Fruit fly (Drosophila melanogaster) whole organism, prepupa: ENCODE measurements around the gene alpha-PheRS.

Source experiments
- CG10631 ChIP-seq: fragments of 200-800 bp; sonication (Bioruptor generic); optimal IDR thresholded peaks from 2 replicates; lab custom pipeline; 2016; ENCODE audit warnings: missing biosample characterization, missing genetic modification characterization
- CG10669 ChIP-seq: fragments of 200-800 bp; sonication (Bioruptor generic); optimal IDR thresholded peaks from 3 replicates; lab custom pipeline; 2018; ENCODE audit warnings: missing biosample characterization, mild to moderate bottlenecking, missing genetic modification characterization, moderate library complexity
- CG11294 ChIP-seq: fragments of 200-800 bp; sonication (Bioruptor generic); IDR thresholded peaks from 2 replicates; pipeline ENCODE4 v1.3.6; 2022; ENCODE audit warnings: missing biosample characterization, missing genetic modification characterization
- CG11762 ChIP-seq: fragments of 200-800 bp; sonication (Bioruptor generic); optimal IDR thresholded peaks from 3 replicates; lab custom pipeline; 2016; ENCODE audit warnings: missing biosample characterization, missing genetic modification characterization; ENCODE audit not compliant: insufficient read depth
- CG1621 ChIP-seq: fragments of 200-800 bp; sonication (Bioruptor generic); optimal IDR thresholded peaks from 3 replicates; lab custom pipeline; 2018; ENCODE audit warnings: missing biosample characterization, mild to moderate bottlenecking, missing genetic modification characterization
- CG16779 ChIP-seq: fragments of 200-800 bp; sonication (Bioruptor generic); optimal IDR thresholded peaks from 3 replicates; lab custom pipeline; 2017; ENCODE audit warnings: missing biosample characterization, mild to moderate bottlenecking, missing genetic modification characterization
- CG3032 ChIP-seq: fragments of 200-800 bp; optimal IDR thresholded peaks from 2 replicates; lab custom pipeline; 2019; ENCODE audit warnings: missing biosample characterization, mild to moderate bottlenecking, missing genetic modification characterization, moderate library complexity
- CG31627 ChIP-seq: fragments of 200-800 bp; sonication (Bioruptor generic); optimal IDR thresholded peaks from 3 replicates; lab custom pipeline; 2016; ENCODE audit warnings: missing biosample characterization, missing genetic modification characterization
- CG32006 ChIP-seq: fragments of 200-800 bp; sonication (Bioruptor generic); optimal IDR thresholded peaks from 3 replicates; lab custom pipeline; 2017; ENCODE audit warnings: missing biosample characterization, mild to moderate bottlenecking, missing genetic modification characterization
- CG34406 ChIP-seq: fragments of 200-800 bp; sonication (Bioruptor generic); optimal IDR thresholded peaks from 3 replicates; lab custom pipeline; 2016; ENCODE audit warnings: missing biosample characterization, missing genetic modification characterization
- CG6163 ChIP-seq: fragments of 200-800 bp; sonication (Bioruptor generic); IDR thresholded peaks from 3 replicates; pipeline ENCODE4 v1.3.6; 2022; ENCODE audit warnings: missing biosample characterization, missing genetic modification characterization
- CG6276 ChIP-seq: fragments of 200-800 bp; sonication (Bioruptor generic); optimal IDR thresholded peaks from 2 replicates; lab custom pipeline; 2017; ENCODE audit warnings: missing biosample characterization, mild to moderate bottlenecking, missing genetic modification characterization
- CG6792 ChIP-seq: fragments of 200-800 bp; sonication (Bioruptor generic); optimal IDR thresholded peaks from 3 replicates; lab custom pipeline; 2016; ENCODE audit warnings: missing biosample characterization, missing genetic modification characterization
- CG6808 ChIP-seq: fragments of 200-800 bp; sonication (Bioruptor generic); optimal IDR thresholded peaks from 3 replicates; lab custom pipeline; 2017; ENCODE audit warnings: missing biosample characterization, missing genetic modification characterization, mild to moderate bottlenecking, moderate library complexity, missing genetic modification reagents
- CG6854 ChIP-seq: fragments of 200-800 bp; sonication (Bioruptor generic); optimal IDR thresholded peaks from 2 replicates; lab custom pipeline; 2017; ENCODE audit warnings: missing biosample characterization, mild to moderate bottlenecking, missing genetic modification characterization
- CG7368 ChIP-seq: fragments of 200-800 bp; sonication (Bioruptor generic); optimal IDR thresholded peaks from 3 replicates; lab custom pipeline; 2016; ENCODE audit warnings: missing biosample characterization, missing genetic modification characterization
- CG8119 ChIP-seq: fragments of 200-800 bp; sonication (Bioruptor generic); IDR thresholded peaks from 3 replicates; pipeline ENCODE4 v1.3.6; 2022; ENCODE audit warnings: missing biosample characterization, missing genetic modification characterization
- CG8319 ChIP-seq: fragments of 200-800 bp; sonication (Bioruptor generic); optimal IDR thresholded peaks from 3 replicates; lab custom pipeline; 2016; ENCODE audit warnings: missing biosample characterization, missing genetic modification characterization
- CG8632 ChIP-seq: fragments of 200-800 bp; sonication (Bioruptor generic); optimal IDR thresholded peaks from 3 replicates; lab custom pipeline; 2016; ENCODE audit warnings: missing biosample characterization, missing genetic modification characterization
- CG9139 ChIP-seq: fragments of 200-800 bp; sonication (Bioruptor generic); optimal IDR thresholded peaks from 3 replicates; lab custom pipeline; 2017; ENCODE audit warnings: missing biosample characterization, mild to moderate bottlenecking, missing genetic modification characterization
- Eip75B ChIP-seq: fragments of 200-800 bp; sonication (Bioruptor generic); optimal IDR thresholded peaks from 3 replicates; lab custom pipeline; 2016; ENCODE audit warnings: missing biosample characterization, missing genetic modification characterization
- Eip78C ChIP-seq: fragments of 200-800 bp; sonication (Bioruptor generic); peaks from one replicate; lab custom pipeline; 2016; ENCODE audit warnings: missing biosample characterization, missing genetic modification characterization
- Eip93F ChIP-seq: fragments of 200-800 bp; sonication (Bioruptor generic); optimal IDR thresholded peaks from 2 replicates; lab custom pipeline; 2016; ENCODE audit warnings: missing biosample characterization, mild to moderate bottlenecking, missing genetic modification characterization
- Ets21C ChIP-seq: fragments of 200-800 bp; sonication (Bioruptor generic); optimal IDR thresholded peaks from 3 replicates; lab custom pipeline; 2016; ENCODE audit warnings: missing biosample characterization, missing genetic modification characterization
- Ets96B ChIP-seq: fragments of 200-800 bp; optimal IDR thresholded peaks from 2 replicates; lab custom pipeline; 2019; ENCODE audit warnings: missing biosample characterization, mild to moderate bottlenecking, missing genetic modification characterization, moderate library complexity
- Hr38 ChIP-seq: sonication (Bioruptor generic); optimal IDR thresholded peaks from 2 replicates; lab custom pipeline; 2016; ENCODE audit warnings: missing biosample characterization, missing genetic modification characterization
- Hr4 ChIP-seq: fragments of 200-800 bp; sonication (Bioruptor generic); optimal IDR thresholded peaks from 3 replicates; lab custom pipeline; 2016; ENCODE audit warnings: missing biosample characterization, missing genetic modification characterization
- Lpt ChIP-seq: fragments of 200-800 bp; sonication (Bioruptor generic); optimal IDR thresholded peaks from 3 replicates; lab custom pipeline; 2016; ENCODE audit warnings: missing biosample characterization, missing genetic modification characterization
- Met ChIP-seq: fragments of 200-800 bp; sonication (Bioruptor generic); optimal IDR thresholded peaks from 3 replicates; lab custom pipeline; 2016; ENCODE audit warnings: missing biosample characterization, missing genetic modification characterization
- OdsH ChIP-seq: fragments of 200-800 bp; sonication (Bioruptor generic); optimal IDR thresholded peaks from 3 replicates; lab custom pipeline; 2016; ENCODE audit warnings: missing biosample characterization, missing genetic modification characterization
- Sox102F ChIP-seq: fragments of 200-800 bp; sonication (Bioruptor generic); optimal IDR thresholded peaks from 2 replicates; lab custom pipeline; 2016; ENCODE audit warnings: missing biosample characterization, mild to moderate bottlenecking, missing genetic modification characterization
- Sox14 ChIP-seq: fragments of 200-800 bp; sonication (Bioruptor generic); optimal IDR thresholded peaks from 3 replicates; lab custom pipeline; 2016; ENCODE audit warnings: missing biosample characterization, missing genetic modification characterization
- Sox15 ChIP-seq: fragments of 200-800 bp; sonication (Bioruptor generic); optimal IDR thresholded peaks from 3 replicates; lab custom pipeline; 2016; ENCODE audit warnings: missing biosample characterization, missing genetic modification characterization
- achi ChIP-seq: fragments of 200-800 bp; sonication (Bioruptor generic); optimal IDR thresholded peaks from 3 replicates; lab custom pipeline; 2016; ENCODE audit warnings: missing biosample characterization, missing genetic modification characterization
- cyc ChIP-seq: fragments of 200-800 bp; sonication (Bioruptor generic); optimal IDR thresholded peaks from 3 replicates; lab custom pipeline; 2016; ENCODE audit warnings: missing biosample characterization, missing genetic modification characterization
- dac ChIP-seq: fragments of 200-800 bp; sonication (Bioruptor generic); optimal IDR thresholded peaks from 2 replicates; lab custom pipeline; 2017; ENCODE audit warnings: missing biosample characterization, mild to moderate bottlenecking, missing genetic modification characterization
- eg ChIP-seq: fragments of 200-800 bp; sonication (Bioruptor generic); IDR thresholded peaks from 3 replicates; pipeline ENCODE4 v1.3.6; 2022; ENCODE audit warnings: missing biosample characterization, missing genetic modification characterization
- fd59A ChIP-seq: fragments of 200-800 bp; sonication (Bioruptor generic); optimal IDR thresholded peaks from 2 replicates; lab custom pipeline; 2017; ENCODE audit warnings: missing biosample characterization, mild to moderate bottlenecking, missing genetic modification characterization, missing genetic modification reagents
- lz ChIP-seq: fragments of 200-800 bp; sonication (Bioruptor generic); optimal IDR thresholded peaks from 3 replicates; lab custom pipeline; 2016; ENCODE audit warnings: missing biosample characterization, missing genetic modification characterization
- net ChIP-seq: fragments of 200-800 bp; sonication (Bioruptor generic); optimal IDR thresholded peaks from 3 replicates; lab custom pipeline; 2016; ENCODE audit warnings: missing biosample characterization, missing genetic modification characterization
- pdm3 ChIP-seq: fragments of 200-800 bp; sonication (Bioruptor generic); optimal IDR thresholded peaks from 3 replicates; lab custom pipeline; 2016; ENCODE audit warnings: missing biosample characterization, missing genetic modification characterization
- salr ChIP-seq, 2 experiments: fragments of 200-800 bp; sonication (Bioruptor generic); optimal IDR thresholded peaks; 3 replicates each; lab custom pipeline; 2016 to 2018; ENCODE audit warnings: missing biosample characterization in 2 of 2, missing genetic modification characterization in 2 of 2, mild to moderate bottlenecking in 1 of 2
- spab ChIP-seq: fragments of 200-800 bp; sonication (Bioruptor generic); optimal IDR thresholded peaks from 2 replicates; lab custom pipeline; 2017; ENCODE audit warnings: missing biosample characterization, mild to moderate bottlenecking, missing genetic modification characterization, missing genetic modification reagents
- ss ChIP-seq, 2 experiments: fragments of 200-800 bp; sonication (Bioruptor generic); optimal IDR thresholded peaks; 2 replicates in 1 of 2; 3 replicates in 1 of 2; lab custom pipeline; 2017 to 2018; ENCODE audit warnings: mild to moderate bottlenecking in 2 of 2, missing biosample characterization in 2 of 2, missing genetic modification characterization in 2 of 2, moderate library complexity in 1 of 2
- svp ChIP-seq: fragments of 200-800 bp; sonication (Bioruptor generic); peaks from one replicate; lab custom pipeline; 2016; ENCODE audit warnings: missing biosample characterization, missing genetic modification characterization
- topi ChIP-seq: fragments of 200-800 bp; sonication (Bioruptor generic); optimal IDR thresholded peaks from 3 replicates; lab custom pipeline; 2016; ENCODE audit warnings: missing biosample characterization, missing genetic modification characterization
- vri ChIP-seq: fragments of 200-800 bp; sonication (Bioruptor generic); optimal IDR thresholded peaks from 3 replicates; lab custom pipeline; 2016; ENCODE audit warnings: missing biosample characterization, mild to moderate bottlenecking, missing genetic modification characterization

The alpha-PheRS gene

DNA sequence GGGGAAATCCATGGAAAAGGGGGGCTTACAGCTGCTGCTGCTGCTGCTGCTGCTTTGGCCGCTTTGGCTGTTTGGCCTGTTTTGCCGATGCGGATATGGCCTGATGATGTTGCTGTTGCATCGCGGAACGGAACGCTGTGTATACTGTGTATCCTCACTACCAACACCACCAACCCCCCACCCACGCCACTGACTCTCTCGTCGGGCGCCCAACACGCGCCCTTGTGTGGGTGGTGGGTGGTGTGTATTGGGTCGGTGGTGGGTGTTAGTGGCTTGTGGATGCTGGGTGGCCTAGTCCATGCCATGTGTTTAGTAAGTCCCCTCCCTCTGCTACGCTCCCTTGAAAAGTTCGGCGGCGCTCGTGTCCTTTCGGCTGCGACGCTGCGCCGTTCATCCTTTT lies 32.3 kb upstream of the alpha-PheRS start:
- no peak for TF ChIP-seq Eip75B (GFP tag; lab: Kevin White, UChicago)
- TF ChIP-seq CG7368 = peak; percentile 65

DNA sequence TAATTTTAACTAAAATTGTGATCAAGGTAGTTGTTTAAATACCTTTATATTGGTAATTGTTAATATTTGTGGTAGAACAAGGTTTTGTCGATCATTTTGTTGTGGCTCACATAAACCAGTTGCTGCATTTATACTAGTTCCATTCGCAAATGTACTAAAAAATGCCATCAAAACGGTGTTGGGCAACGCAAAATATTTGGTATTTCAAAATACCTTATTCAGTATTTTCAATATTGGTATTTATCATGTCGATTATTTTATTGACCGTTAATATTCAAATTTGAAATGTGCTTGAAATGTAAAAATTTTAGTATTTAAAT lies 31.6 kb upstream of the alpha-PheRS start, which contains the start of gene slpr:
Gene slpr, minus strand, starts transcription at position 156 of the 320 bp plus-strand sequence.
- TF ChIP-seq spab (no peak), CG1621 (tag; lab: Kevin White, UChicago) (no peak), vri (GFP tag; lab: Kevin White, UChicago) (no peak), OdsH (GFP tag; lab: Kevin White, UChicago) (no peak), fd59A (no peak), svp (GFP tag; lab: Kevin White, UChicago) (peak; percentile 60), CG10631 (GFP tag; lab: Kevin White, UChicago) (no peak), CG6276 (GFP tag; lab: Kevin White, UChicago) (no peak)

- TF ChIP-seq CG6276 (GFP tag; lab: Kevin White, UChicago) (peak; percentile 38), CG6792 (no peak), CG11294 (GFP tag; lab: Robert Waterston, UW) (no peak), Hr4 (no peak), CG1621 (tag; lab: Kevin White, UChicago) (peak; percentile 66), CG6808 (GFP tag; lab: Kevin White, UChicago) (peak; percentile 73), fd59A (no peak), CG34406 (GFP tag; lab: Kevin White, UChicago) (no peak), CG10631 (GFP tag; lab: Kevin White, UChicago) (no peak), CG11762 (no peak), Sox14 (GFP tag; lab: Kevin White, UChicago) (peak; percentile 16), CG32006 (GFP tag; lab: Kevin White, UChicago) (peak; percentile 8), CG8319 (GFP tag; lab: Kevin White, UChicago) (no peak), pdm3 (no peak), CG10669 (GFP tag; lab: Kevin White, UChicago) (no peak), CG9139 (GFP tag; lab: Kevin White, UChicago) (peak; percentile 38), net (GFP tag; lab: Kevin White, UChicago) (no peak), CG31627 (no peak), ss (GFP tag; optimal IDR thresholded peaks at IDR 0.05; lab: Kevin White, UChicago) (peak; percentile 52 to 58), dac (no peak), Ets21C (GFP tag; lab: Kevin White, UChicago) (no peak), CG8119 (peak; percentile 46; the same call in 1 of the 3 replicates), Eip93F (GFP tag; lab: Kevin White, UChicago) (no peak), CG3032 (tag; lab: Kevin White, UChicago) (peak; percentile 54), Lpt (GFP tag; lab: Kevin White, UChicago) (no peak), spab (peak; percentile 33), Sox15 (GFP tag; lab: Kevin White, UChicago) (no peak), Hr38 (no peak), salr (GFP tag; optimal IDR thresholded peaks at IDR 0.05; lab: Kevin White, UChicago) (no peak), topi (no peak), eg (GFP tag; lab: Robert Waterston, UW) (no peak), Ets96B (tag; lab: Kevin White, UChicago) (no peak), Met (GFP tag; lab: Kevin White, UChicago) (no peak), Eip78C (GFP tag; lab: Kevin White, UChicago) (peak; percentile 56), Sox102F (GFP tag; lab: Kevin White, UChicago) (no peak), CG7368 (no peak), CG6854 (GFP tag; lab: Kevin White, UChicago) (no peak), lz (GFP tag; lab: Kevin White, UChicago) (no peak), achi (GFP tag; lab: Kevin White, UChicago) (no peak), CG8632 (GFP tag; lab: Kevin White, UChicago) (no peak), cyc (GFP tag; lab: Kevin White, UChicago) (no peak), CG16779 (tag; lab: Kevin White, UChicago) (no peak), CG6163 (GFP tag; lab: Robert Waterston, UW) (peak; percentile 26; the same call in 1 of the 3 replicates)
These were observed 31.1 kb upstream of the alpha-PheRS start for dm6 chrX:8176291-8177029.
